Fruit fly (Drosophila melanogaster) whole organism, embryonic: ENCODE measurements around the gene Moe.

Source experiments
- ATbp ChIP-seq: fragments of 200-800 bp; sonication (Bioruptor generic); optimal IDR thresholded peaks from 2 replicates; lab custom pipeline; 2017; ENCODE audit warnings: missing biosample characterization, mild to moderate bottlenecking, missing genetic modification characterization, missing genetic modification reagents
- Abd-B ChIP-seq: fragments of 200-800 bp; sonication (Bioruptor generic); optimal IDR thresholded peaks from 2 replicates; lab custom pipeline; 2018; ENCODE audit warnings: missing biosample characterization, mild to moderate bottlenecking, missing genetic modification characterization, moderate library complexity
- Atf-2 ChIP-seq: fragments of 200-800 bp; sonication (Bioruptor generic); optimal IDR thresholded peaks from 2 replicates; lab custom pipeline; 2016; ENCODE audit warnings: missing biosample characterization, missing genetic modification characterization
- CG10274 ChIP-seq: fragments of 200-800 bp; sonication (Bioruptor generic); optimal IDR thresholded peaks from 3 replicates; lab custom pipeline; 2017; ENCODE audit warnings: missing biosample characterization, mild to moderate bottlenecking, missing genetic modification characterization
- CG11093 ChIP-seq: fragments of 200-800 bp; sonication (Bioruptor generic); IDR thresholded peaks from 3 replicates; pipeline ENCODE4 v1.3.6; 2022; ENCODE audit warnings: missing biosample characterization, missing genetic modification characterization
- CG11696 ChIP-seq: fragments of 200-800 bp; sonication (Bioruptor generic); IDR thresholded peaks from 2 replicates; pipeline ENCODE4 v1.3.6; 2022; ENCODE audit warnings: missing biosample characterization, missing genetic modification characterization
- CG13894 ChIP-seq: fragments of 200-800 bp; sonication (Bioruptor generic); optimal IDR thresholded peaks from 3 replicates; lab custom pipeline; 2018; ENCODE audit warnings: missing biosample characterization, mild to moderate bottlenecking, missing genetic modification characterization, moderate library complexity
- CG1602 ChIP-seq: fragments of 200-800 bp; sonication (Bioruptor generic); optimal IDR thresholded peaks from 3 replicates; lab custom pipeline; 2016; ENCODE audit warnings: missing biosample characterization, missing genetic modification characterization
- CG16863 ChIP-seq: fragments of 200-800 bp; sonication (Bioruptor generic); optimal IDR thresholded peaks from 3 replicates; lab custom pipeline; 2016; ENCODE audit warnings: missing biosample characterization, missing genetic modification characterization
- CG17186 ChIP-seq: fragments of 200-800 bp; sonication (Bioruptor generic); optimal IDR thresholded peaks from 3 replicates; lab custom pipeline; 2017; ENCODE audit warnings: missing biosample characterization, missing genetic modification reagents, missing genetic modification characterization
- CG17361 ChIP-seq: fragments of 200-800 bp; sonication (Bioruptor generic); IDR thresholded peaks from 3 replicates; pipeline ENCODE4 v1.3.6; 2022; ENCODE audit warnings: missing biosample characterization, missing genetic modification characterization
- CG17612 ChIP-seq: fragments of 200-800 bp; sonication (Bioruptor generic); IDR thresholded peaks from 2 replicates; pipeline ENCODE4 v1.3.6; 2022; ENCODE audit warnings: missing biosample characterization, missing genetic modification characterization
- CG1792 ChIP-seq: fragments of 200-800 bp; sonication (Bioruptor generic); optimal IDR thresholded peaks from 2 replicates; lab custom pipeline; 2016; ENCODE audit warnings: missing biosample characterization, missing genetic modification characterization
- CG18476 ChIP-seq: fragments of 200-800 bp; sonication (Bioruptor generic); optimal IDR thresholded peaks from 2 replicates; lab custom pipeline; 2016; ENCODE audit warnings: missing biosample characterization, mild to moderate bottlenecking, missing genetic modification characterization
- CG3065 ChIP-seq: fragments of 200-800 bp; sonication (Bioruptor generic); optimal IDR thresholded peaks from 2 replicates; lab custom pipeline; 2016; ENCODE audit warnings: missing biosample characterization, missing genetic modification characterization
- CG32532 ChIP-seq: fragments of 200-800 bp; sonication (Bioruptor generic); IDR thresholded peaks from 2 replicates; pipeline ENCODE4 v1.3.6; 2022; ENCODE audit warnings: missing biosample characterization, missing genetic modification characterization
- CG7839 ChIP-seq: fragments of 200-800 bp; sonication (Bioruptor generic); optimal IDR thresholded peaks from 3 replicates; lab custom pipeline; 2018; ENCODE audit warnings: missing biosample characterization, mild to moderate bottlenecking, missing genetic modification characterization, moderate library complexity
- CG7987 ChIP-seq: fragments of 200-800 bp; sonication (Bioruptor generic); optimal IDR thresholded peaks from 2 replicates; lab custom pipeline; 2018; ENCODE audit warnings: missing biosample characterization, mild to moderate bottlenecking, missing genetic modification characterization, moderate library complexity
- CG8924 ChIP-seq: fragments of 200-800 bp; optimal IDR thresholded peaks from 3 replicates; lab custom pipeline; 2019; ENCODE audit warnings: missing biosample characterization, mild to moderate bottlenecking, missing genetic modification characterization, moderate library complexity
- CG9932 ChIP-seq: fragments of 200-800 bp; sonication (Bioruptor generic); IDR thresholded peaks from 2 replicates; pipeline ENCODE4 v1.3.6; 2022; ENCODE audit warnings: missing biosample characterization, missing genetic modification characterization
- D19A ChIP-seq: fragments of 200-800 bp; optimal IDR thresholded peaks from 3 replicates; lab custom pipeline; 2019; ENCODE audit warnings: missing biosample characterization, mild to moderate bottlenecking, missing genetic modification characterization, moderate library complexity
- Deaf1 ChIP-seq: fragments of 200-800 bp; optimal IDR thresholded peaks from 3 replicates; lab custom pipeline; 2019; ENCODE audit warnings: missing biosample characterization, mild to moderate bottlenecking, missing genetic modification characterization, moderate library complexity
- Dek ChIP-seq: fragments of 200-800 bp; sonication (Bioruptor generic); optimal IDR thresholded peaks from 3 replicates; lab custom pipeline; 2019; ENCODE audit warnings: missing biosample characterization, mild to moderate bottlenecking, missing genetic modification characterization, moderate library complexity
- Ets97D ChIP-seq: fragments of 200-800 bp; sonication (Bioruptor generic); optimal IDR thresholded peaks from 3 replicates; lab custom pipeline; 2016; ENCODE audit warnings: missing biosample characterization, missing genetic modification characterization
- HLH4C ChIP-seq: fragments of 200-800 bp; sonication (Bioruptor generic); IDR thresholded peaks from 3 replicates; pipeline ENCODE4 v1.3.6; 2022; ENCODE audit warnings: missing biosample characterization, missing genetic modification characterization; ENCODE audit not compliant: partially characterized antibody
- Hr39 ChIP-seq: fragments of >200 bp; optimal IDR thresholded peaks from 2 replicates; lab custom pipeline; 2017
- Lim3 ChIP-seq: fragments of 200-800 bp; sonication (Bioruptor generic); IDR thresholded peaks from 2 replicates; pipeline ENCODE4 v1.3.6; 2022; ENCODE audit warnings: missing biosample characterization, missing genetic modification characterization
- Max ChIP-seq: fragments of 200-800 bp; sonication (Bioruptor generic); optimal IDR thresholded peaks from 2 replicates; lab custom pipeline; 2016; ENCODE audit warnings: missing biosample characterization, mild to moderate bottlenecking, missing genetic modification characterization
- Mrtf ChIP-seq: fragments of 200-800 bp; sonication (Bioruptor generic); IDR thresholded peaks from 3 replicates; pipeline ENCODE4 v1.3.6; 2022; ENCODE audit warnings: missing biosample characterization, missing genetic modification characterization
- Myb ChIP-seq: fragments of 200-800 bp; sonication (Bioruptor generic); optimal IDR thresholded peaks from 2 replicates; lab custom pipeline; 2016; ENCODE audit warnings: missing biosample characterization, missing genetic modification characterization
- Nf-YB ChIP-seq: fragments of 200-800 bp; sonication (Bioruptor generic); optimal IDR thresholded peaks from 3 replicates; lab custom pipeline; 2019; ENCODE audit warnings: missing biosample characterization, mild to moderate bottlenecking, missing genetic modification characterization, moderate library complexity
- Sin3A ChIP-seq: fragments of >200 bp; optimal IDR thresholded peaks from 2 replicates; lab custom pipeline; 2018
- Sox100B ChIP-seq: fragments of 200-800 bp; sonication (Bioruptor generic); optimal IDR thresholded peaks from 3 replicates; lab custom pipeline; 2018; ENCODE audit warnings: missing biosample characterization, mild to moderate bottlenecking, missing genetic modification characterization
- Sox102F ChIP-seq: fragments of 200-800 bp; sonication (Bioruptor generic); optimal IDR thresholded peaks from 2 replicates; lab custom pipeline; 2018; ENCODE audit warnings: missing biosample characterization, mild to moderate bottlenecking, missing genetic modification characterization, moderate library complexity
- Xrp1 ChIP-seq: fragments of 200-800 bp; sonication (Bioruptor generic); IDR thresholded peaks from 2 replicates; pipeline ENCODE4 v1.3.6; 2022; ENCODE audit warnings: missing biosample characterization, missing genetic modification characterization
- abd-A ChIP-seq: fragments of 200-800 bp; sonication (Bioruptor generic); optimal IDR thresholded peaks from 3 replicates; lab custom pipeline; 2019; ENCODE audit warnings: missing biosample characterization, mild to moderate bottlenecking, missing genetic modification characterization, moderate library complexity
- cato ChIP-seq: fragments of 200-800 bp; sonication (Bioruptor generic); optimal IDR thresholded peaks from 2 replicates; lab custom pipeline; 2016; ENCODE audit warnings: missing biosample characterization, missing genetic modification characterization, borderline replicate concordance
- corto ChIP-seq: fragments of 200-800 bp; sonication (Bioruptor generic); optimal IDR thresholded peaks from 2 replicates; lab custom pipeline; 2016; ENCODE audit warnings: missing biosample characterization, mild to moderate bottlenecking, missing genetic modification characterization, moderate library complexity
- cwo ChIP-seq: fragments of 200-800 bp; sonication (Bioruptor generic); optimal IDR thresholded peaks from 3 replicates; lab custom pipeline; 2017; ENCODE audit warnings: missing biosample characterization, missing genetic modification characterization, mild to moderate bottlenecking, moderate library complexity, missing genetic modification reagents
- en ChIP-seq: fragments of 200-800 bp; sonication (Bioruptor generic); optimal IDR thresholded peaks from 2 replicates; lab custom pipeline; 2016; ENCODE audit warnings: missing biosample characterization, missing genetic modification characterization
- gt ChIP-seq: fragments of 200-800 bp; sonication (Bioruptor generic); IDR thresholded peaks from 2 replicates; pipeline ENCODE4 v1.3.6; 2022; ENCODE audit warnings: missing biosample characterization, missing genetic modification characterization
- jumu ChIP-seq: fragments of 200-800 bp; sonication (Bioruptor generic); optimal IDR thresholded peaks from 3 replicates; lab custom pipeline; 2016; ENCODE audit warnings: missing biosample characterization, missing genetic modification characterization
- klu ChIP-seq: fragments of 200-800 bp; sonication (Bioruptor generic); IDR thresholded peaks from 2 replicates; pipeline ENCODE4 v1.3.6; 2022; ENCODE audit warnings: missing biosample characterization, missing genetic modification characterization
- kni ChIP-seq: fragments of 200-800 bp; sonication (Bioruptor generic); optimal IDR thresholded peaks from 3 replicates; lab custom pipeline; 2017; ENCODE audit warnings: mild to moderate bottlenecking, missing biosample characterization, missing genetic modification reagents, missing genetic modification characterization
- nom ChIP-seq: fragments of 200-800 bp; sonication (Bioruptor generic); optimal IDR thresholded peaks from 2 replicates; lab custom pipeline; 2017; ENCODE audit warnings: missing biosample characterization, missing genetic modification characterization, mild to moderate bottlenecking, moderate library complexity, missing genetic modification reagents
- shn ChIP-seq: fragments of 200-800 bp; sonication (Bioruptor generic); optimal IDR thresholded peaks from 3 replicates; lab custom pipeline; 2016; ENCODE audit warnings: missing biosample characterization, missing genetic modification characterization
- so ChIP-seq: fragments of 200-800 bp; sonication (Bioruptor generic); IDR thresholded peaks from 3 replicates; pipeline ENCODE4 v1.3.6; 2022; ENCODE audit warnings: missing biosample characterization, missing genetic modification characterization
- sqz ChIP-seq: fragments of 200-800 bp; sonication (Bioruptor generic); optimal IDR thresholded peaks from 3 replicates; lab custom pipeline; 2018; ENCODE audit warnings: missing biosample characterization, mild to moderate bottlenecking, missing genetic modification characterization
- ssp ChIP-seq: fragments of 200-800 bp; sonication (Bioruptor generic); IDR thresholded peaks from 2 replicates; pipeline ENCODE4 v1.3.6; 2022; ENCODE audit warnings: missing biosample characterization, missing genetic modification characterization
- vvl ChIP-seq: fragments of 200-800 bp; sonication (Bioruptor generic); IDR thresholded peaks from 2 replicates; pipeline ENCODE4 v1.3.6; 2022; ENCODE audit warnings: missing biosample characterization, missing genetic modification characterization
- wdn ChIP-seq: fragments of 200-800 bp; sonication (Bioruptor generic); IDR thresholded peaks from 2 replicates; pipeline ENCODE4 v1.3.6; 2022; ENCODE audit warnings: missing biosample characterization, missing genetic modification characterization

Gene Moe

DNA sequence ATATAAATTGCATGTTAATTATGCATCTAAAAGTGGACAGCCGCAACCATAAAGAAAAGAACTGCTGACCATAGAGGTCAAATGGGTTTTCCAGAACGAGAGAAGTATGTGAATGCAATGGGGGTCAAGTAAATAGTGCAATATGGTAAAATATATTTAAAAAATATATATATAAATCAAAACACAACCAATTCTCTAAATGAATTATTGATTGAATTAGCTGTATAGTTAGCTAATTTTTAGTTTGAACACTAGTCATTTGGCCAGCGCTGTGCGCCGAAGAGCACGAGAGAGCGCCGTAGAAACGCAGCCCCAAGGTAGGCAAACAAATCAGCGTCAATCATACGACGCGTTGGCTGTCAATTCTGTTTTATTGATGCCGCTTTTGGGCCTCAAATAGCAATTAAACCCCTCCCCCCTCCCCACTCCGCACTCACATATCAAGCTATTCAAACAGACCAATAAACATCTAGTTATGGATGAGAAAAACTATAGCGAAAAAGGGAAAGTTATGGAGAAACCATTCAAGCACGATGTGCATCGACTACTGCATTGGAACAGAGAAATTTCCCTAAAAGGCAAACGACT lies 19.1 kb downstream of the Moe start (continued):
- peak; percentile 58 for TF ChIP-seq ssp
- peak; percentile 95 for TF ChIP-seq vvl (GFP tag; lab: Robert Waterston, UW)
- TF ChIP-seq gt (GFP tag; lab: Robert Waterston, UW): peak; percentile 52; the same call in 1 of the 2 replicates
- no peak for TF ChIP-seq CG16863 (GFP tag; lab: Kevin White, UChicago)
- peak; percentile 86 for TF ChIP-seq CG17361 (GFP tag; lab: Robert Waterston, UW)
- peak; percentile 91 for TF ChIP-seq CG7839 (tag; lab: Kevin White, UChicago)
- TF ChIP-seq D19A (tag; lab: Kevin White, UChicago): peak; percentile 81
- peak; percentile 77 for TF ChIP-seq wdn (GFP tag; lab: Robert Waterston, UW)
- TF ChIP-seq CG10274: peak; percentile 46
- peak; percentile 76; the same call in 1 of the 3 replicates for TF ChIP-seq Mrtf (GFP tag; lab: Robert Waterston, UW)
- TF ChIP-seq Atf-2 (GFP tag; lab: Kevin White, UChicago): no peak
- TF ChIP-seq Xrp1 (GFP tag; lab: Robert Waterston, UW): peak; percentile 92
- peak; percentile 56 for TF ChIP-seq CG13894 (tag; lab: Kevin White, UChicago)
- peak; percentile 83 for TF ChIP-seq CG9932 (GFP tag; lab: Robert Waterston, UW)
- TF ChIP-seq sqz (GFP tag; lab: Kevin White, UChicago): peak; percentile 66
- peak; percentile 97 for TF ChIP-seq CG11696
- TF ChIP-seq CG17186: peak; percentile 25
- TF ChIP-seq HLH4C (GFP tag; lab: Robert Waterston, UW): no peak
- TF ChIP-seq CG7987: peak; percentile 29
- peak; percentile 69 for TF ChIP-seq CG1602 (GFP tag; lab: Kevin White, UChicago)
- TF ChIP-seq Abd-B (GFP tag; lab: Kevin White, UChicago): peak; percentile 68
- no peak for TF ChIP-seq Ets97D (GFP tag; lab: Kevin White, UChicago)
- TF ChIP-seq CG8924 (tag; lab: Kevin White, UChicago): peak; percentile 88
- peak; percentile 85 for TF ChIP-seq Sox102F (GFP tag; lab: Kevin White, UChicago)
- no peak for TF ChIP-seq nom (GFP tag; lab: Kevin White, UChicago)
- TF ChIP-seq Lim3 (GFP tag; lab: Robert Waterston, UW): peak; percentile 65; the same call in 1 of the 2 replicates
- peak; percentile 50 for TF ChIP-seq cato (GFP tag; lab: Kevin White, UChicago)
- peak; percentile 68 for TF ChIP-seq CG17612 (GFP tag; lab: Robert Waterston, UW)
- peak; percentile 76 for TF ChIP-seq cwo
- no peak; the same call in 1 of the 3 replicates for TF ChIP-seq CG11093 (GFP tag; lab: Robert Waterston, UW)
- peak; percentile 92 for TF ChIP-seq CG32532
- TF ChIP-seq Deaf1 (tag; lab: Kevin White, UChicago): peak; percentile 51
- peak; percentile 20 for TF ChIP-seq CG18476
- no peak for TF ChIP-seq corto
- TF ChIP-seq abd-A (tag; lab: Kevin White, UChicago): peak; percentile 35
- TF ChIP-seq Dek (tag; lab: Kevin White, UChicago): peak; percentile 75
- TF ChIP-seq Myb (GFP tag; lab: Kevin White, UChicago): no peak
- no peak for TF ChIP-seq CG3065 (GFP tag; lab: Kevin White, UChicago)
- TF ChIP-seq jumu (GFP tag; lab: Kevin White, UChicago): no peak
- no peak for TF ChIP-seq kni (GFP tag; lab: Kevin White, UChicago)
- TF ChIP-seq Nf-YB (GFP tag; lab: Kevin White, UChicago): peak; percentile 65
- no peak for TF ChIP-seq Hr39 (lab: Kevin White, UChicago)
- peak; percentile 63 for TF ChIP-seq klu (GFP tag; lab: Robert Waterston, UW)
- peak; percentile 83 for TF ChIP-seq ATbp (GFP tag; lab: Kevin White, UChicago)
- TF ChIP-seq so (GFP tag; lab: Robert Waterston, UW): peak; percentile 94
- no peak for TF ChIP-seq shn (GFP tag; lab: Kevin White, UChicago)
- peak; percentile 75 for TF ChIP-seq Sox100B
- peak; percentile 65 for TF ChIP-seq Max (GFP tag; lab: Kevin White, UChicago)
- TF ChIP-seq en: no peak
- TF ChIP-seq Sin3A: no peak
- TF ChIP-seq CG1792 (GFP tag; lab: Kevin White, UChicago): no peak
